Fruit fly (Drosophila melanogaster) Kc167 (cell line): ENCODE measurements around the gene CG5021.

Experiments used
- Sin3A ChIP-seq: fragments of >200 bp; optimal IDR thresholded peaks from 2 replicates; lab custom pipeline; 2018; ENCODE audit warnings: missing external identifiers
- insv ChIP-seq: fragments of >200 bp; optimal IDR thresholded peaks from 3 replicates; lab custom pipeline; 2018; ENCODE audit warnings: missing external identifiers
- psq ChIP-seq: fragments of >200 bp; optimal IDR thresholded peaks from 2 replicates; lab custom pipeline; 2017; ENCODE audit warnings: missing external identifiers

DNA sequence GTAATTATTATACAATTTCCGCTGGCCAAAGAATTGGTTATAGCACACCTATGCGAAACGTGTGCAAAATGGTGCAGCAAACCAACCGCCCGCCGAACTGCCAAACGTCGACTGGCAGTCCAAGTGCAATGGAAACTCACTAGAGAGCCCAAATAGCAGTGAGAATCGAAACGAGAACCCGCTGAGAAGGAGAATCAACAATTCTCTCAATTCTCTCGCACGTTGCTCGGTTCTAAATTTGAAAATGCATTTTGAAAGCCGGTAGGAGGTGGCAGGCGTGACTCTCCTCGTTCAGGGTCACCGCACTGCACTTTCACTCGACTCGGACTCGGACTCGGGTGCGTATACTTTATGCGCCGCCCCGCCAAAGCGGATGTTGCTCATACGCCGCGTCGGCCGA is 13.2 kb downstream of the CG5021 start, which contains the start of gene CG5644:
- TF ChIP-seq insv (lab: Kevin White, UChicago) (no peak), psq (no peak), Sin3A (lab: Kevin White, UChicago) (no peak)
